Fruit fly (Drosophila melanogaster) whole organism, embryonic: ENCODE measurements around the gene Jhbp7.

Source experiments
- Asciz ChIP-seq: fragments of 200-800 bp; sonication (Bioruptor generic); optimal IDR thresholded peaks from 2 replicates; lab custom pipeline; 2017; ENCODE audit warnings: missing biosample characterization, mild to moderate bottlenecking, missing genetic modification characterization, missing genetic modification reagents
- Bdp1 ChIP-seq: fragments of 200-800 bp; sonication (Bioruptor generic); optimal IDR thresholded peaks from 3 replicates; lab custom pipeline; 2016; ENCODE audit warnings: missing biosample characterization, missing genetic modification characterization
- CG1024 ChIP-seq: fragments of 200-800 bp; sonication (Bioruptor generic); IDR thresholded peaks from 2 replicates; pipeline ENCODE4 v1.3.6; 2022; ENCODE audit warnings: missing biosample characterization, missing genetic modification characterization
- CG10267 ChIP-seq: fragments of 200-800 bp; sonication (Bioruptor generic); optimal IDR thresholded peaks from 2 replicates; lab custom pipeline; 2018; ENCODE audit warnings: missing biosample characterization, mild to moderate bottlenecking, missing genetic modification characterization, moderate library complexity
- CG10979 ChIP-seq: fragments of 200-800 bp; sonication (Bioruptor generic); optimal IDR thresholded peaks from 2 replicates; lab custom pipeline; 2018; ENCODE audit warnings: missing biosample characterization, mild to moderate bottlenecking, missing genetic modification characterization, moderate library complexity
- CG11504 ChIP-seq: fragments of 200-800 bp; sonication (Bioruptor generic); optimal IDR thresholded peaks from 3 replicates; lab custom pipeline; 2019; ENCODE audit warnings: missing biosample characterization, mild to moderate bottlenecking, missing genetic modification characterization, moderate library complexity
- CG12155 ChIP-seq: fragments of 200-800 bp; sonication (Bioruptor generic); optimal IDR thresholded peaks from 3 replicates; lab custom pipeline; 2016; ENCODE audit warnings: missing biosample characterization, missing genetic modification characterization
- CG1233 ChIP-seq: fragments of 200-800 bp; sonication (Bioruptor generic); optimal IDR thresholded peaks from 4 replicates; lab custom pipeline; 2018; ENCODE audit warnings: missing biosample characterization, mild to moderate bottlenecking, missing genetic modification characterization
- CG12391 ChIP-seq: fragments of 200-800 bp; sonication (Bioruptor generic); optimal IDR thresholded peaks from 3 replicates; lab custom pipeline; 2018; ENCODE audit warnings: missing biosample characterization, mild to moderate bottlenecking, missing genetic modification characterization, moderate library complexity
- CG13123 ChIP-seq: fragments of 200-800 bp; sonication (Bioruptor generic); optimal IDR thresholded peaks from 2 replicates; lab custom pipeline; 2016; ENCODE audit warnings: missing biosample characterization, missing genetic modification characterization
- CG13296 ChIP-seq: fragments of 200-800 bp; sonication (Bioruptor generic); optimal IDR thresholded peaks from 3 replicates; lab custom pipeline; 2018; ENCODE audit warnings: missing biosample characterization, mild to moderate bottlenecking, missing genetic modification characterization
- CG14050 ChIP-seq: fragments of 200-800 bp; sonication (Bioruptor generic); IDR thresholded peaks from 3 replicates; pipeline ENCODE4 v1.3.6; 2022; ENCODE audit warnings: missing biosample characterization, missing genetic modification characterization
- CG15696 ChIP-seq: fragments of 200-800 bp; sonication (Bioruptor generic); optimal IDR thresholded peaks from 2 replicates; lab custom pipeline; 2019; ENCODE audit warnings: missing biosample characterization, mild to moderate bottlenecking, missing genetic modification characterization, moderate library complexity
- CG17802 ChIP-seq: fragments of 200-800 bp; sonication (Bioruptor generic); optimal IDR thresholded peaks from 2 replicates; lab custom pipeline; 2018; ENCODE audit warnings: missing biosample characterization, mild to moderate bottlenecking, missing genetic modification characterization, moderate library complexity
- CG18011 ChIP-seq: fragments of 200-800 bp; sonication (Bioruptor generic); optimal IDR thresholded peaks from 2 replicates; lab custom pipeline; 2017; ENCODE audit warnings: missing biosample characterization, missing genetic modification characterization, mild to moderate bottlenecking, moderate library complexity, missing genotype
- CG18599 ChIP-seq: fragments of 200-800 bp; sonication (Bioruptor generic); optimal IDR thresholded peaks from 3 replicates; lab custom pipeline; 2017; ENCODE audit warnings: missing biosample characterization, missing genetic modification characterization, mild to moderate bottlenecking, moderate library complexity, missing genetic modification reagents
- CG2875 ChIP-seq: fragments of 200-800 bp; sonication (Bioruptor generic); optimal IDR thresholded peaks from 2 replicates; lab custom pipeline; 2017; ENCODE audit warnings: missing biosample characterization, mild to moderate bottlenecking, missing genetic modification characterization, missing genetic modification reagents
- CG3726 ChIP-seq: fragments of 200-800 bp; sonication (Bioruptor generic); IDR thresholded peaks from 3 replicates; pipeline ENCODE4, ENCODE4 v1.3.6; 2022; ENCODE audit warnings: missing biosample characterization, missing genetic modification characterization
- CG4820 ChIP-seq: fragments of 200-800 bp; sonication (Bioruptor generic); optimal IDR thresholded peaks from 3 replicates; lab custom pipeline; 2016; ENCODE audit warnings: missing biosample characterization, missing genetic modification characterization
- CG6254 ChIP-seq: fragments of 200-800 bp; sonication (Bioruptor generic); optimal IDR thresholded peaks from 3 replicates; lab custom pipeline; 2017; ENCODE audit warnings: mild to moderate bottlenecking, missing biosample characterization, missing genetic modification reagents, missing genetic modification characterization
- CG7271 ChIP-seq: fragments of 200-800 bp; sonication (Bioruptor generic); optimal IDR thresholded peaks from 2 replicates; lab custom pipeline; 2018; ENCODE audit warnings: missing biosample characterization, mild to moderate bottlenecking, missing genetic modification characterization, moderate library complexity
- CG7357 ChIP-seq: fragments of 200-800 bp; sonication (Bioruptor generic); IDR thresholded peaks from 3 replicates; pipeline ENCODE4 v1.3.6; 2022; ENCODE audit warnings: missing biosample characterization, missing genetic modification characterization
- CG9609 ChIP-seq: fragments of 200-800 bp; sonication (Bioruptor generic); optimal IDR thresholded peaks from 3 replicates; lab custom pipeline; 2016; ENCODE audit warnings: missing biosample characterization, missing genetic modification characterization
- CTCF ChIP-seq: fragments of 200-800 bp; sonication (Bioruptor generic); optimal IDR thresholded peaks from 2 replicates; lab custom pipeline; 2017; ENCODE audit warnings: missing biosample characterization, mild to moderate bottlenecking, missing genetic modification characterization, moderate library complexity
- Dp ChIP-seq: fragments of 200-800 bp; sonication (Bioruptor generic); optimal IDR thresholded peaks from 2 replicates; lab custom pipeline; 2018; ENCODE audit warnings: missing biosample characterization, mild to moderate bottlenecking, missing genetic modification characterization, moderate library complexity
- ERR ChIP-seq: fragments of 200-800 bp; sonication (Bioruptor generic); optimal IDR thresholded peaks from 2 replicates; lab custom pipeline; 2016; ENCODE audit warnings: missing biosample characterization, missing genetic modification characterization
- Ets65A ChIP-seq: fragments of 200-800 bp; sonication (Bioruptor generic); peaks from one replicate; lab custom pipeline; 2016; ENCODE audit warnings: missing biosample characterization, missing genetic modification characterization
- Fer3 ChIP-seq: fragments of 200-800 bp; sonication (Bioruptor generic); optimal IDR thresholded peaks from 2 replicates; lab custom pipeline; 2018; ENCODE audit warnings: missing biosample characterization, mild to moderate bottlenecking, missing genetic modification characterization, moderate library complexity
- Hey ChIP-seq: fragments of 200-800 bp; sonication (Bioruptor generic); optimal IDR thresholded peaks from 3 replicates; lab custom pipeline; 2018; ENCODE audit warnings: missing biosample characterization, mild to moderate bottlenecking, missing genetic modification characterization
- HmgZ ChIP-seq: fragments of 200-800 bp; sonication (Bioruptor generic); optimal IDR thresholded peaks from 2 replicates; lab custom pipeline; 2018; ENCODE audit warnings: missing biosample characterization, mild to moderate bottlenecking, missing genetic modification characterization
- Lpt ChIP-seq: fragments of >200 bp; optimal IDR thresholded peaks from 2 replicates; lab custom pipeline; 2018; ENCODE audit warnings: missing biosample characterization, missing genetic modification characterization
- NC2α ChIP-seq: fragments of 200-800 bp; sonication (Bioruptor generic); optimal IDR thresholded peaks from 2 replicates; lab custom pipeline; 2016; ENCODE audit warnings: missing biosample characterization, missing genetic modification characterization
- Poxn ChIP-seq: fragments of 200-800 bp; sonication (Bioruptor generic); IDR thresholded peaks from 2 replicates; pipeline ENCODE4 v1.3.6; 2022; ENCODE audit warnings: missing biosample characterization, missing genetic modification characterization
- Side ChIP-seq: fragments of 200-800 bp; sonication (Bioruptor generic); optimal IDR thresholded peaks from 2 replicates; lab custom pipeline; 2016; ENCODE audit warnings: missing biosample characterization, missing genetic modification characterization
- ab ChIP-seq: fragments of 200-800 bp; sonication (Bioruptor generic); optimal IDR thresholded peaks from 2 replicates; lab custom pipeline; 2016; ENCODE audit warnings: missing biosample characterization, missing genetic modification characterization
- btn ChIP-seq: fragments of 200-800 bp; sonication (Bioruptor generic); optimal IDR thresholded peaks from 2 replicates; lab custom pipeline; 2016; ENCODE audit warnings: missing biosample characterization, missing genetic modification characterization
- caup ChIP-seq: fragments of 200-800 bp; sonication (Bioruptor generic); optimal IDR thresholded peaks from 3 replicates; lab custom pipeline; 2017; ENCODE audit warnings: missing biosample characterization, mild to moderate bottlenecking, missing genetic modification characterization, moderate library complexity; ENCODE audit not compliant: severe bottlenecking
- cg ChIP-seq: fragments of 200-800 bp; sonication (Bioruptor generic); optimal IDR thresholded peaks from 3 replicates; lab custom pipeline; 2019; ENCODE audit warnings: missing biosample characterization, mild to moderate bottlenecking, missing genetic modification characterization, moderate library complexity
- da ChIP-seq: fragments of 200-800 bp; sonication (Bioruptor generic); optimal IDR thresholded peaks from 2 replicates; lab custom pipeline; 2016; ENCODE audit warnings: missing biosample characterization, missing genetic modification characterization
- fd64A ChIP-seq: fragments of 200-800 bp; sonication (Bioruptor generic); optimal IDR thresholded peaks from 3 replicates; lab custom pipeline; 2018; ENCODE audit warnings: missing biosample characterization, mild to moderate bottlenecking, missing genetic modification characterization
- gsb-n ChIP-seq: fragments of 200-800 bp; sonication (Bioruptor generic); optimal IDR thresholded peaks from 3 replicates; lab custom pipeline; 2018; ENCODE audit warnings: missing biosample characterization, mild to moderate bottlenecking, missing genetic modification characterization
- hkb ChIP-seq, 2 experiments: fragments of 200-800 bp in 1 of 2; fragments of >200 bp in 1 of 2; sonication (Bioruptor generic) in 1 of 2; IDR thresholded peaks in 1 of 2; optimal IDR thresholded peaks in 1 of 2; 2 replicates each; pipeline versions ENCODE4 v1.3.6 to Lab custom; 2017 to 2022; ENCODE audit warnings: missing biosample characterization in 1 of 2, missing genetic modification characterization in 1 of 2
- hth ChIP-seq: fragments of >200 bp; optimal IDR thresholded peaks from 2 replicates; lab custom pipeline; 2017; ENCODE audit warnings: inconsistent platforms
- lola ChIP-seq, 3 experiments: fragments of >200 bp in 2 of 3; fragments of 200-800 bp in 1 of 3; sonication (Bioruptor generic) in 1 of 3; optimal IDR thresholded peaks; 2 replicates each; lab custom pipeline; 2017 to 2019; ENCODE audit warnings: missing biosample characterization in 3 of 3, missing genetic modification characterization in 3 of 3, mild to moderate bottlenecking in 1 of 3, moderate library complexity in 1 of 3
- nerfin-2 ChIP-seq: fragments of 200-800 bp; sonication (Bioruptor generic); IDR thresholded peaks from 2 replicates; pipeline ENCODE4 v1.3.6; 2022; ENCODE audit warnings: missing biosample characterization, missing genetic modification characterization; ENCODE audit not compliant: partially characterized antibody
- pfk ChIP-seq: fragments of 200-800 bp; sonication (Bioruptor generic); optimal IDR thresholded peaks from 2 replicates; lab custom pipeline; 2018; ENCODE audit warnings: missing biosample characterization, mild to moderate bottlenecking, missing genetic modification characterization, moderate library complexity
- row ChIP-seq: fragments of 200-800 bp; sonication (Bioruptor generic); IDR thresholded peaks from 3 replicates; pipeline ENCODE4 v1.3.6; 2022; ENCODE audit warnings: missing biosample characterization, missing genetic modification characterization
- sd ChIP-seq: fragments of 200-800 bp; sonication (Bioruptor generic); optimal IDR thresholded peaks from 3 replicates; lab custom pipeline; 2018; ENCODE audit warnings: missing biosample characterization, mild to moderate bottlenecking, missing genetic modification characterization, moderate library complexity
- tin ChIP-seq: fragments of 200-800 bp; sonication (Bioruptor generic); optimal IDR thresholded peaks from 3 replicates; lab custom pipeline; 2016; ENCODE audit warnings: missing biosample characterization, missing genetic modification characterization

The Jhbp7 gene

DNA sequence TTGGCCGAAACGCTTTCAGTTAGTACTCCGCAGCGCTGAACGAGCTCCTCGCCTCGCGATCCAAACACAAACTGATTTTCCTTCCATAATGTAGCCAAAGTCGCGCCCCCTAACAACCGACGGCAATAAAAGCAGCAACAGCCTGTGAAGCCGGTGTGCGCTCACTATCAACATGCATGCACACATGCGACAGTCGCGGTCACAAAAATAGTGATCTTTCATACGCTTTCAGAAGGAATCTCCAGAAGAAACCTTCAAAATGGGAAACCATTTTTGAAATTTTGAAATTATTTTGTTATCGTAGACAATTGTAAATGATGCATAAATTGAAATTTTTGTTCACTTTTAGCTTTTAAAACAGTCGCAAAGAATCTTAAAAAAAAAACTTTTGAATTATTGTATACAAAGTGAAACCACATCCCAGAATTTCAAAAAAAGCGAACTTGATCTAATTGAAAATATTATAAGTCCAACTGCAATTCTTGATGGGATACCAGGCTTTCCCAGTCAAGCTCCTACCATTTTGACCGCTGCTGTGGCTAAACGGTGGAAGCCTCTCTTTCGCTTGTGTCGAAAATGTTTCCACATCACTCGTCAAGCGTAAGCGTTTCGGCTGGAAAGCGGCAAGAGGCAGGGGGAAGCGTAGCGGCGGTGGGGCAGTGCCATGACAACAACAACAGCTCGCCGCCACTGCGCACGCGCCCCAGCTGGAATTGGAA lies 5.0 kb upstream of the Jhbp7 start, which contains the start of gene Cad96Cb (continued):
- TF ChIP-seq Asciz (GFP tag; lab: Kevin White, UChicago) (peak; percentile 91), CG14050 (GFP tag; lab: Robert Waterston, UW) (peak; percentile 43; the same call in 1 of the 3 replicates), Poxn (GFP tag; lab: Robert Waterston, UW) (no peak), hkb (optimal IDR thresholded peaks at IDR 0.05; lab: Kevin White, UChicago) (no peak), hkb (GFP tag; IDR thresholded peaks at IDR 0.05; lab: Robert Waterston, UW) (peak; percentile 79), Hey (tag; lab: Kevin White, UChicago) (no peak), CG12155 (peak; percentile 64), gsb-n (peak; percentile 86), sd (tag; lab: Kevin White, UChicago) (peak; percentile 20), Ets65A (GFP tag; lab: Kevin White, UChicago) (peak; percentile 95), CG1233 (GFP tag; lab: Kevin White, UChicago) (peak; percentile 85), CG15696 (tag; lab: Kevin White, UChicago) (peak; percentile 76), lola (GFP tag; optimal IDR thresholded peaks at IDR 0.05; lab: Kevin White, UChicago) (peak in 1 of 3 experiments; percentile 94), CG12391 (tag; lab: Kevin White, UChicago) (peak; percentile 84), tin (peak; percentile 89), NC2α (GFP tag; lab: Kevin White, UChicago) (peak; percentile 62), pfk (GFP tag; lab: Kevin White, UChicago) (no peak), Bdp1 (GFP tag; lab: Kevin White, UChicago) (peak; percentile 58), CG9609 (peak; percentile 75), CG1024 (0 out of 2 replicates have a peak, but pooled peaks have one; percentile 12), row (GFP tag; lab: Robert Waterston, UW) (peak; percentile 66; the same call in 2 of the 3 replicates), CG3726 (no peak), ab (peak; percentile 66), fd64A (GFP tag; lab: Kevin White, UChicago) (peak; percentile 36), CG11504 (tag; lab: Kevin White, UChicago) (peak; percentile 92), CG7271 (tag; lab: Kevin White, UChicago) (no peak), cg (GFP tag; lab: Kevin White, UChicago) (no peak), CG18599 (GFP tag; lab: Kevin White, UChicago) (peak; percentile 78), CG6254 (GFP tag; lab: Kevin White, UChicago) (peak; percentile 90), Side (GFP tag; lab: Kevin White, UChicago) (peak; percentile 71), CG2875 (GFP tag; lab: Kevin White, UChicago) (peak; percentile 87), CG17802 (tag; lab: Kevin White, UChicago) (peak; percentile 66), Dp (no peak), ERR (peak; percentile 54), CG13123 (GFP tag; lab: Kevin White, UChicago) (peak; percentile 7), Lpt (GFP tag; lab: Kevin White, UChicago) (no peak), CG13296 (GFP tag; lab: Kevin White, UChicago) (peak; percentile 67), CG10979 (tag; lab: Kevin White, UChicago) (peak; percentile 94), Fer3 (tag; lab: Kevin White, UChicago) (peak; percentile 53), CG7357 (GFP tag; lab: Robert Waterston, UW) (0 out of 3 replicates have a peak, but pooled peaks have one; percentile 50), CG10267 (tag; lab: Kevin White, UChicago) (peak; percentile 84), caup (GFP tag; lab: Kevin White, UChicago) (peak; percentile 66), da (GFP tag; lab: Kevin White, UChicago) (peak; percentile 41), nerfin-2 (GFP tag; lab: Robert Waterston, UW) (no peak), hth (lab: Kevin White, UChicago) (no peak), CG18011 (GFP tag; lab: Kevin White, UChicago) (peak; percentile 35), CG4820 (GFP tag; lab: Kevin White, UChicago) (peak; percentile 89), CTCF (peak; percentile 19), btn (GFP tag; lab: Kevin White, UChicago) (peak; percentile 81), HmgZ (peak; percentile 39)
